Comparison of ENCODE assay signal across 3 fruit fly cellular contexts in genomic region chr3R:9393542-9394025, dm6.
TF ChIP-seq lines count a peak whose summit lies in the region.

No protein-coding gene starts in this region.

TF ChIP-seq in whole organism, embryonic, 481 proteins besides CTCF, POLR2A, EP300 and RAD21 (continued from another document and continues in another):
- TF ChIP-seq sob (GFP tag; IDR thresholded peaks at IDR 0.05; lab: Robert Waterston, UW) (peak; percentile 72), ewg (GFP tag; optimal IDR thresholded peaks at IDR 0.05; lab: Kevin White, UChicago) (peak; percentile 64), CG5180 (GFP tag; optimal IDR thresholded peaks at IDR 0.05; lab: Kevin White, UChicago) (no peak), tll (GFP tag; optimal IDR thresholded peaks at IDR 0.05; lab: Kevin White, UChicago) (no peak), GATAe (GFP tag; conservative IDR thresholded peaks at IDR 0.05; lab: Robert Waterston, UW) (no peak), CG12299 (tag; optimal IDR thresholded peaks at IDR 0.05; lab: Kevin White, UChicago) (peak; percentile 40), Lim3 (GFP tag; IDR thresholded peaks at IDR 0.05; lab: Robert Waterston, UW) (no peak), Mad (GFP tag; optimal IDR thresholded peaks at IDR 0.05; lab: Kevin White, UChicago) (no peak), oc (tag; optimal IDR thresholded peaks at IDR 0.05; lab: Kevin White, UChicago) (peak; percentile 66), unc-4 (GFP tag; IDR thresholded peaks at IDR 0.05; lab: Robert Waterston, UW; ENCODE audit: partially characterized antibody) (no peak), shn (GFP tag; optimal IDR thresholded peaks at IDR 0.05; lab: Kevin White, UChicago) (peak; percentile 38), CG12942 (GFP tag; optimal IDR thresholded peaks at IDR 0.05; lab: Kevin White, UChicago) (peak; percentile 23), Ada2b (GFP tag; IDR thresholded peaks at IDR 0.05; lab: Robert Waterston, UW) (peak; percentile 31; the same call in 1 of the 2 replicates), B-H1 (GFP tag; IDR thresholded peaks at IDR 0.05; lab: Robert Waterston, UW) (no peak; the same call in 2 of the 3 replicates), chif (GFP tag; optimal IDR thresholded peaks at IDR 0.05; lab: Kevin White, UChicago) (peak; percentile 39 to 56), Drgx (GFP tag; IDR thresholded peaks at IDR 0.05; lab: Robert Waterston, UW) (peak; percentile 97), Adf1 (GFP tag; IDR thresholded peaks at IDR 0.05; lab: Robert Waterston, UW) (no peak), CG11398 (GFP tag; optimal IDR thresholded peaks at IDR 0.05; lab: Kevin White, UChicago) (peak; percentile 7), CG3065 (GFP tag; optimal IDR thresholded peaks at IDR 0.05; lab: Kevin White, UChicago) (peak; percentile 34), luna (GFP tag; optimal IDR thresholded peaks at IDR 0.05; lab: Kevin White, UChicago) (no peak), Gug (GFP tag; IDR thresholded peaks at IDR 0.05; lab: Robert Waterston, UW) (peak; percentile 39; the same call in 1 of the 4 replicates), toy (GFP tag; IDR thresholded peaks at IDR 0.05; lab: Robert Waterston, UW) (no peak), klu (GFP tag; IDR thresholded peaks at IDR 0.05; lab: Robert Waterston, UW) (no peak), CG34422 (GFP tag; IDR thresholded peaks at IDR 0.05; lab: Robert Waterston, UW) (peak; percentile 65; the same call in 1 of the 3 replicates), Nf-YC (tag; optimal IDR thresholded peaks at IDR 0.05; lab: Kevin White, UChicago) (no peak), CG8478 (optimal IDR thresholded peaks at IDR 0.05; lab: Kevin White, UChicago) (no peak), Bgb (GFP tag; IDR thresholded peaks at IDR 0.05; lab: Robert Waterston, UW; ENCODE audit: partially characterized antibody) (no peak), CG7556 (GFP tag; optimal IDR thresholded peaks at IDR 0.05; lab: Kevin White, UChicago) (peak; percentile 66), CG17612 (GFP tag; IDR thresholded peaks at IDR 0.05; lab: Robert Waterston, UW) (0 out of 2 replicates have a peak, but pooled peaks have one; percentile 39), CG32767 (GFP tag; IDR thresholded peaks at IDR 0.05; lab: Robert Waterston, UW) (no peak), fd3F (GFP tag; optimal IDR thresholded peaks at IDR 0.05; lab: Kevin White, UChicago) (peak; percentile 77), sens-2 (GFP tag; IDR thresholded peaks at IDR 0.05; lab: Robert Waterston, UW) (peak; percentile 48), CG2889 (GFP tag; IDR thresholded peaks at IDR 0.05; lab: Robert Waterston, UW) (no peak), Chrac-16 (GFP tag; optimal IDR thresholded peaks at IDR 0.05; lab: Kevin White, UChicago) (peak; percentile 46), ttk (GFP tag; IDR thresholded peaks at IDR 0.05; lab: Robert Waterston, UW) (peak; percentile 54; the same call in 1 of the 2 replicates), ham (GFP tag; IDR thresholded peaks at IDR 0.05; lab: Robert Waterston, UW) (no peak), sr (GFP tag; IDR thresholded peaks at IDR 0.05; lab: Robert Waterston, UW) (no peak; the same call in 2 of the 3 replicates), sens (GFP tag; lab: Kevin White, UChicago) (peak; percentile 95), dmrt99B (tag; optimal IDR thresholded peaks at IDR 0.05; lab: Kevin White, UChicago) (peak; percentile 70), CG3281 (GFP tag; optimal IDR thresholded peaks at IDR 0.05; lab: Kevin White, UChicago) (peak; percentile 64), CG5245 (GFP tag; optimal IDR thresholded peaks at IDR 0.05; lab: Kevin White, UChicago) (peak; percentile 48), slbo (GFP tag; IDR thresholded peaks at IDR 0.05; lab: Robert Waterston, UW) (no peak), bbx (GFP tag; IDR thresholded peaks at IDR 0.05; lab: Robert Waterston, UW; ENCODE audit: partially characterized antibody) (0 out of 2 replicates have a peak, but pooled peaks have one; percentile 18)

TF ChIP-seq in whole organism, prepupa, 60 proteins besides CTCF, POLR2A, EP300 and RAD21 (continued from another document):
- peak; percentile 89 for TF ChIP-seq CG34406 (GFP tag; optimal IDR thresholded peaks at IDR 0.05; lab: Kevin White, UChicago)
- TF ChIP-seq CG11762 (GFP tag; optimal IDR thresholded peaks at IDR 0.05; lab: Kevin White, UChicago; ENCODE audit: insufficient read depth): peak; percentile 95
- peak; percentile 70 for TF ChIP-seq Sox15 (GFP tag; optimal IDR thresholded peaks at IDR 0.05; lab: Kevin White, UChicago)
- TF ChIP-seq Lpt (GFP tag; optimal IDR thresholded peaks at IDR 0.05; lab: Kevin White, UChicago): peak; percentile 96
- peak; percentile 87 for TF ChIP-seq Ets21C (GFP tag; optimal IDR thresholded peaks at IDR 0.05; lab: Kevin White, UChicago)
- peak; percentile 95 for TF ChIP-seq CG8119 (GFP tag; IDR thresholded peaks at IDR 0.05; lab: Robert Waterston, UW)
- TF ChIP-seq cyc (GFP tag; optimal IDR thresholded peaks at IDR 0.05; lab: Kevin White, UChicago): peak; percentile 91
- peak; percentile 92 for TF ChIP-seq Sox102F (GFP tag; optimal IDR thresholded peaks at IDR 0.05; lab: Kevin White, UChicago)
- TF ChIP-seq fd59A (GFP tag; optimal IDR thresholded peaks at IDR 0.05; lab: Kevin White, UChicago): peak; percentile 97
- TF ChIP-seq CG32006 (GFP tag; optimal IDR thresholded peaks at IDR 0.05; lab: Kevin White, UChicago): peak; percentile 95
- peak; percentile 94 for TF ChIP-seq Met (GFP tag; optimal IDR thresholded peaks at IDR 0.05; lab: Kevin White, UChicago)
- TF ChIP-seq Hr38 (GFP tag; optimal IDR thresholded peaks at IDR 0.05; lab: Kevin White, UChicago): no peak
- TF ChIP-seq Blimp-1 (GFP tag; optimal IDR thresholded peaks at IDR 0.05; lab: Kevin White, UChicago): peak; percentile 82
- peak; percentile 98 for TF ChIP-seq Ets96B (tag; optimal IDR thresholded peaks at IDR 0.05; lab: Kevin White, UChicago)
- peak; percentile 93 for TF ChIP-seq fkh (GFP tag; optimal IDR thresholded peaks at IDR 0.05; lab: Kevin White, UChicago)
- peak; percentile 95 for TF ChIP-seq eg (GFP tag; IDR thresholded peaks at IDR 0.05; lab: Robert Waterston, UW)
- TF ChIP-seq Eip75B (GFP tag; optimal IDR thresholded peaks at IDR 0.05; lab: Kevin White, UChicago): peak; percentile 94
- TF ChIP-seq CG3919 (GFP tag; optimal IDR thresholded peaks at IDR 0.05; lab: Kevin White, UChicago): peak; percentile 98
- peak; percentile 91 for TF ChIP-seq Hr39 (GFP tag; optimal IDR thresholded peaks at IDR 0.05; lab: Kevin White, UChicago)
- TF ChIP-seq pdm3 (GFP tag; optimal IDR thresholded peaks at IDR 0.05; lab: Kevin White, UChicago): peak; percentile 92
- TF ChIP-seq CG16779 (tag; optimal IDR thresholded peaks at IDR 0.05; lab: Kevin White, UChicago): peak; percentile 92
- TF ChIP-seq CG4318 (GFP tag; optimal IDR thresholded peaks at IDR 0.05; lab: Kevin White, UChicago): peak; percentile 86
- peak; percentile 97 to 98 for TF ChIP-seq ss (GFP tag; optimal IDR thresholded peaks at IDR 0.05; lab: Kevin White, UChicago)
- TF ChIP-seq svp (GFP tag; lab: Kevin White, UChicago): peak; percentile 94
- peak; percentile 95 for TF ChIP-seq Gug (GFP tag; IDR thresholded peaks at IDR 0.05; lab: Robert Waterston, UW)
- TF ChIP-seq CG6808 (GFP tag; optimal IDR thresholded peaks at IDR 0.05; lab: Kevin White, UChicago): peak; percentile 97
- TF ChIP-seq vri (GFP tag; optimal IDR thresholded peaks at IDR 0.05; lab: Kevin White, UChicago): peak; percentile 89
- TF ChIP-seq CG31627 (GFP tag; optimal IDR thresholded peaks at IDR 0.05; lab: Kevin White, UChicago): peak; percentile 91
- peak; percentile 83 for TF ChIP-seq CG11294 (GFP tag; IDR thresholded peaks at IDR 0.05; lab: Robert Waterston, UW)
- peak; percentile 96 for TF ChIP-seq CG15336 (GFP tag; IDR thresholded peaks at IDR 0.05; lab: Robert Waterston, UW)
- peak; percentile 96 for TF ChIP-seq dsx (GFP tag; optimal IDR thresholded peaks at IDR 0.05; lab: Kevin White, UChicago; ENCODE audit: poor library complexity, severe bottlenecking)
- TF ChIP-seq CG3032 (tag; optimal IDR thresholded peaks at IDR 0.05; lab: Kevin White, UChicago): peak; percentile 98
- TF ChIP-seq CG6792 (GFP tag; optimal IDR thresholded peaks at IDR 0.05; lab: Kevin White, UChicago): peak; percentile 94
- TF ChIP-seq topi (GFP tag; optimal IDR thresholded peaks at IDR 0.05; lab: Kevin White, UChicago): peak; percentile 92
- TF ChIP-seq CG9139 (GFP tag; optimal IDR thresholded peaks at IDR 0.05; lab: Kevin White, UChicago): peak; percentile 94
- peak; percentile 97 for TF ChIP-seq Sox14 (GFP tag; optimal IDR thresholded peaks at IDR 0.05; lab: Kevin White, UChicago)
- peak; percentile 96 for TF ChIP-seq CG10669 (GFP tag; optimal IDR thresholded peaks at IDR 0.05; lab: Kevin White, UChicago)
- TF ChIP-seq fd85E (GFP tag; optimal IDR thresholded peaks at IDR 0.05; lab: Kevin White, UChicago): peak; percentile 81

TF ChIP-seq in whole organism, wandering third instar larva, 38 proteins besides CTCF, POLR2A, EP300 and RAD21 (continued from another document):
- TF ChIP-seq Vsx2 (GFP tag; optimal IDR thresholded peaks at IDR 0.05; lab: Kevin White, UChicago; ENCODE audit: partially characterized antibody) (no peak), Hr83 (GFP tag; optimal IDR thresholded peaks at IDR 0.05; lab: Kevin White, UChicago; ENCODE audit: poor library complexity, severe bottlenecking) (peak; percentile 61), Mio (GFP tag; optimal IDR thresholded peaks at IDR 0.05; lab: Kevin White, UChicago) (no peak), dsf (GFP tag; optimal IDR thresholded peaks at IDR 0.05; lab: Kevin White, UChicago; ENCODE audit: borderline replicate concordance) (peak; percentile 62), CrebA (GFP tag; optimal IDR thresholded peaks at IDR 0.05; lab: Kevin White, UChicago; ENCODE audit: borderline replicate concordance) (no peak), tai (GFP tag; optimal IDR thresholded peaks at IDR 0.05; lab: Kevin White, UChicago) (no peak), psq (GFP tag; optimal IDR thresholded peaks at IDR 0.05; lab: Kevin White, UChicago) (peak; percentile 86), woc (GFP tag; optimal IDR thresholded peaks at IDR 0.05; lab: Kevin White, UChicago) (peak; percentile 82)
